Fruit fly (Drosophila melanogaster): ENCODE results near the gene Hyls1.
A peak's percentile ranks its signal among the peaks of the same experiment; 100 is the strongest.

dm6 chr2L:16310648-16311047 is 41.8 kb downstream of the Hyls1 start, which contains the start of the genes cni and fzy:
- no peak for TF ChIP-seq dm (GFP tag; optimal IDR thresholded peaks at IDR 0.05)
- peak; percentile 27 for TF ChIP-seq Hr3 (GFP tag; optimal IDR thresholded peaks at IDR 0.05)
- no peak for TF ChIP-seq Lpt (GFP tag; optimal IDR thresholded peaks at IDR 0.05)
- no peak for TF ChIP-seq CG18599 (GFP tag; optimal IDR thresholded peaks at IDR 0.05)
- TF ChIP-seq peb (GFP tag; IDR thresholded peaks at IDR 0.05): no peak
